Fruit fly (Drosophila melanogaster) whole organism, embryonic: ENCODE data around the gene CG8281.

Experiments
- Abd-B ChIP-seq: fragments of 200-800 bp; sonication (Bioruptor generic); optimal IDR thresholded peaks from 2 replicates; lab custom pipeline; 2018; ENCODE audit warnings: missing biosample characterization, mild to moderate bottlenecking, missing genetic modification characterization, moderate library complexity
- Atf-2 ChIP-seq: fragments of 200-800 bp; sonication (Bioruptor generic); optimal IDR thresholded peaks from 2 replicates; lab custom pipeline; 2016; ENCODE audit warnings: missing biosample characterization, missing genetic modification characterization
- Bteb2 ChIP-seq: fragments of 200-800 bp; sonication (Bioruptor generic); optimal IDR thresholded peaks from 2 replicates; lab custom pipeline; 2016; ENCODE audit warnings: missing biosample characterization, missing genetic modification characterization
- CG10654 ChIP-seq: fragments of 200-800 bp; sonication (Bioruptor generic); optimal IDR thresholded peaks from 2 replicates; lab custom pipeline; 2016; ENCODE audit warnings: missing biosample characterization, missing genetic modification characterization
- CG11560 ChIP-seq: fragments of 200-800 bp; sonication (Bioruptor generic); IDR thresholded peaks from 3 replicates; pipeline ENCODE4 v1.3.6; 2022; ENCODE audit warnings: missing biosample characterization, missing genetic modification characterization
- CG11696 ChIP-seq: fragments of 200-800 bp; sonication (Bioruptor generic); IDR thresholded peaks from 2 replicates; pipeline ENCODE4 v1.3.6; 2022; ENCODE audit warnings: missing biosample characterization, missing genetic modification characterization
- CG12236 ChIP-seq: fragments of 200-800 bp; sonication (Bioruptor generic); optimal IDR thresholded peaks from 2 replicates; lab custom pipeline; 2016; ENCODE audit warnings: missing biosample characterization, missing genetic modification characterization
- CG12744 ChIP-seq: fragments of 200-800 bp; sonication (Bioruptor generic); optimal IDR thresholded peaks from 2 replicates; lab custom pipeline; 2016; ENCODE audit warnings: missing biosample characterization, missing genetic modification characterization
- CG15479 ChIP-seq: fragments of 200-800 bp; sonication (Bioruptor generic); optimal IDR thresholded peaks from 3 replicates; lab custom pipeline; 2019; ENCODE audit warnings: missing biosample characterization, mild to moderate bottlenecking, missing genetic modification characterization, moderate library complexity
- CG15514 ChIP-seq: fragments of 200-800 bp; sonication (Bioruptor generic); optimal IDR thresholded peaks from 3 replicates; lab custom pipeline; 2017; ENCODE audit warnings: missing biosample characterization, missing genetic modification characterization, mild to moderate bottlenecking, moderate library complexity, missing genetic modification reagents
- CG16813 ChIP-seq: fragments of 200-800 bp; sonication (Bioruptor generic); IDR thresholded peaks from 3 replicates; pipeline ENCODE4 v1.3.6; 2022; ENCODE audit warnings: missing biosample characterization, missing genetic modification characterization; ENCODE audit not compliant: partially characterized antibody
- CG17568 ChIP-seq: fragments of 200-800 bp; sonication (Bioruptor generic); optimal IDR thresholded peaks from 2 replicates; lab custom pipeline; 2018; ENCODE audit warnings: missing biosample characterization, mild to moderate bottlenecking, missing genetic modification characterization, moderate library complexity
- CG2199 ChIP-seq: fragments of 200-800 bp; sonication (Bioruptor generic); IDR thresholded peaks from 3 replicates; pipeline ENCODE4 v1.3.6; 2022; ENCODE audit warnings: missing biosample characterization, missing genetic modification characterization
- CG30431 ChIP-seq: fragments of 200-800 bp; sonication (Bioruptor generic); optimal IDR thresholded peaks from 2 replicates; lab custom pipeline; 2017; ENCODE audit warnings: missing biosample characterization, missing genetic modification characterization
- CG3281 ChIP-seq: fragments of 200-800 bp; sonication (Bioruptor generic); optimal IDR thresholded peaks from 3 replicates; lab custom pipeline; 2017; ENCODE audit warnings: missing biosample characterization, mild to moderate bottlenecking, missing genetic modification characterization
- CG3407 ChIP-seq: fragments of 200-800 bp; sonication (Bioruptor generic); optimal IDR thresholded peaks from 2 replicates; lab custom pipeline; 2018; ENCODE audit warnings: missing biosample characterization, mild to moderate bottlenecking, missing genetic modification characterization
- CG34422 ChIP-seq: fragments of 200-800 bp; sonication (Bioruptor generic); IDR thresholded peaks from 3 replicates; pipeline ENCODE4 v1.3.6; 2022; ENCODE audit warnings: missing biosample characterization, missing genetic modification characterization
- CG4328 ChIP-seq: fragments of 200-800 bp; sonication (Bioruptor generic); optimal IDR thresholded peaks from 3 replicates; lab custom pipeline; 2017; ENCODE audit warnings: missing biosample characterization, missing genetic modification reagents, missing genetic modification characterization
- CG5245 ChIP-seq: fragments of 200-800 bp; sonication (Bioruptor generic); optimal IDR thresholded peaks from 3 replicates; lab custom pipeline; 2016; ENCODE audit warnings: missing biosample characterization, missing genetic modification characterization
- CG7372 ChIP-seq: fragments of 200-800 bp; sonication (Bioruptor generic); IDR thresholded peaks from 2 replicates; pipeline ENCODE4 v1.3.6; 2022; ENCODE audit warnings: missing biosample characterization, missing genetic modification characterization
- CG7928 ChIP-seq: fragments of 200-800 bp; sonication (Bioruptor generic); optimal IDR thresholded peaks from 2 replicates; lab custom pipeline; 2017; ENCODE audit warnings: missing biosample characterization, mild to moderate bottlenecking, missing genetic modification characterization
- CG7963 ChIP-seq: fragments of 200-800 bp; sonication (Bioruptor generic); IDR thresholded peaks from 3 replicates; pipeline ENCODE4 v1.3.6; 2022; ENCODE audit warnings: missing biosample characterization, missing genetic modification characterization; ENCODE audit not compliant: partially characterized antibody
- CG8388 ChIP-seq: fragments of 200-800 bp; sonication (Bioruptor generic); optimal IDR thresholded peaks from 2 replicates; lab custom pipeline; 2019; ENCODE audit warnings: missing biosample characterization, mild to moderate bottlenecking, missing genetic modification characterization, moderate library complexity
- CG9817 ChIP-seq: fragments of 200-800 bp; sonication (Bioruptor generic); optimal IDR thresholded peaks from 2 replicates; lab custom pipeline; 2018; ENCODE audit warnings: missing biosample characterization, mild to moderate bottlenecking, missing genetic modification characterization, moderate library complexity
- Camta ChIP-seq: fragments of 200-800 bp; sonication (Bioruptor generic); optimal IDR thresholded peaks from 2 replicates; lab custom pipeline; 2016; ENCODE audit warnings: missing biosample characterization, missing genetic modification characterization
- Dbx ChIP-seq: fragments of 200-800 bp; sonication (Bioruptor generic); IDR thresholded peaks from 3 replicates; pipeline ENCODE4 v1.3.6; 2022; ENCODE audit warnings: missing biosample characterization, missing genetic modification characterization
- Gug ChIP-seq: fragments of 200-800 bp; sonication (Bioruptor generic); IDR thresholded peaks from 4 replicates; pipeline ENCODE4 v1.3.6; 2022; ENCODE audit warnings: missing biosample characterization, missing genetic modification characterization
- Hand ChIP-seq: fragments of 200-800 bp; sonication (Bioruptor generic); optimal IDR thresholded peaks from 2 replicates; lab custom pipeline; 2017; ENCODE audit warnings: mild to moderate bottlenecking, missing biosample characterization, missing genetic modification reagents, missing genetic modification characterization
- Hr39 ChIP-seq: fragments of >200 bp; optimal IDR thresholded peaks from 2 replicates; lab custom pipeline; 2017
- Hsf ChIP-seq: fragments of 200-800 bp; sonication (Bioruptor generic); optimal IDR thresholded peaks from 3 replicates; lab custom pipeline; 2016; ENCODE audit warnings: missing biosample characterization, missing genetic modification characterization
- Optix ChIP-seq: fragments of 200-800 bp; sonication (Bioruptor generic); IDR thresholded peaks from 3 replicates; pipeline ENCODE4 v1.3.6; 2022; ENCODE audit warnings: missing biosample characterization, missing genetic modification characterization
- PHDP ChIP-seq: fragments of 200-800 bp; sonication (Bioruptor generic); optimal IDR thresholded peaks from 3 replicates; lab custom pipeline; 2018; ENCODE audit warnings: missing biosample characterization, mild to moderate bottlenecking, missing genetic modification characterization, moderate library complexity
- Ptx1 ChIP-seq: fragments of 200-800 bp; sonication (Bioruptor generic); IDR thresholded peaks from 2 replicates; pipeline ENCODE4 v1.3.6; 2022; ENCODE audit warnings: missing biosample characterization, missing genetic modification characterization
- Rx ChIP-seq: fragments of 200-800 bp; sonication (Bioruptor generic); IDR thresholded peaks from 2 replicates; pipeline ENCODE4 v1.3.6; 2022; ENCODE audit warnings: missing biosample characterization, missing genetic modification characterization
- Side ChIP-seq: fragments of 200-800 bp; sonication (Bioruptor generic); optimal IDR thresholded peaks from 2 replicates; lab custom pipeline; 2016; ENCODE audit warnings: missing biosample characterization, missing genetic modification characterization
- chn ChIP-seq: fragments of 200-800 bp; sonication (Bioruptor generic); optimal IDR thresholded peaks from 2 replicates; lab custom pipeline; 2016; ENCODE audit warnings: missing biosample characterization, missing genetic modification characterization
- en ChIP-seq: fragments of 200-800 bp; sonication (Bioruptor generic); optimal IDR thresholded peaks from 2 replicates; lab custom pipeline; 2016; ENCODE audit warnings: missing biosample characterization, missing genetic modification characterization
- fd64A ChIP-seq: fragments of 200-800 bp; sonication (Bioruptor generic); optimal IDR thresholded peaks from 3 replicates; lab custom pipeline; 2018; ENCODE audit warnings: missing biosample characterization, mild to moderate bottlenecking, missing genetic modification characterization
- gce ChIP-seq: fragments of 200-800 bp; sonication (Bioruptor generic); IDR thresholded peaks from 3 replicates; pipeline ENCODE4 v1.3.6; 2022; ENCODE audit warnings: missing biosample characterization, missing genetic modification characterization
- gsb ChIP-seq: fragments of 200-800 bp; sonication (Bioruptor generic); IDR thresholded peaks from 2 replicates; pipeline ENCODE4 v1.3.6; 2022; ENCODE audit warnings: missing biosample characterization, missing genetic modification characterization
- nerfin-1 ChIP-seq: fragments of 200-800 bp; sonication (Bioruptor generic); optimal IDR thresholded peaks from 3 replicates; lab custom pipeline; 2019; ENCODE audit warnings: missing biosample characterization, mild to moderate bottlenecking, missing genetic modification characterization, moderate library complexity
- odd ChIP-seq: fragments of 200-800 bp; sonication (Bioruptor generic); optimal IDR thresholded peaks from 2 replicates; lab custom pipeline; 2017; ENCODE audit warnings: missing biosample characterization, mild to moderate bottlenecking, missing genetic modification characterization
- org-1 ChIP-seq: fragments of 200-800 bp; sonication (Bioruptor generic); optimal IDR thresholded peaks from 2 replicates; lab custom pipeline; 2017; ENCODE audit warnings: missing biosample characterization, missing genetic modification characterization
- pho ChIP-seq: fragments of 200-800 bp; sonication (Bioruptor generic); optimal IDR thresholded peaks from 2 replicates; lab custom pipeline; 2016; ENCODE audit warnings: missing biosample characterization, missing genetic modification characterization
- ro ChIP-seq: fragments of 200-800 bp; sonication (Bioruptor generic); IDR thresholded peaks from 2 replicates; pipeline ENCODE4 v1.3.6; 2022; ENCODE audit warnings: missing biosample characterization, missing genetic modification characterization
- sisA ChIP-seq: fragments of 200-800 bp; sonication (Bioruptor generic); IDR thresholded peaks from 2 replicates; pipeline ENCODE4 v1.3.6; 2022; ENCODE audit warnings: missing biosample characterization, missing genetic modification characterization
- slbo ChIP-seq: fragments of 200-800 bp; sonication (Bioruptor generic); IDR thresholded peaks from 2 replicates; pipeline ENCODE4 v1.3.6; 2022; ENCODE audit warnings: missing biosample characterization, missing genetic modification characterization
- ttk ChIP-seq: fragments of 200-800 bp; sonication (Bioruptor generic); IDR thresholded peaks from 2 replicates; pipeline ENCODE4 v2.1.2; 2022; ENCODE audit warnings: missing biosample characterization, missing genetic modification characterization
- vvl ChIP-seq: fragments of 200-800 bp; sonication (Bioruptor generic); IDR thresholded peaks from 2 replicates; pipeline ENCODE4 v1.3.6; 2022; ENCODE audit warnings: missing biosample characterization, missing genetic modification characterization
- yki ChIP-seq: fragments of >200 bp; optimal IDR thresholded peaks from 3 replicates; lab custom pipeline; 2018
- zf30C ChIP-seq: fragments of 200-800 bp; sonication (Bioruptor generic); optimal IDR thresholded peaks from 3 replicates; lab custom pipeline; 2018; ENCODE audit warnings: missing biosample characterization, mild to moderate bottlenecking, missing genetic modification characterization

Gene CG8281

dm6 chr3L:7911765-7912556 is at the start of gene CG8281, which contains the start of gene pbl:
TSS of gene CG8281 (plus strand) at chr3L:7912463.
TSS of gene pbl (minus strand) at chr3L:7911954.
- TF ChIP-seq CG5245, result no peak
- TF ChIP-seq Dbx, result 0 out of 3 replicates have a peak, but pooled peaks have one; percentile 54
- no peak for TF ChIP-seq ttk (GFP tag; lab: Robert Waterston, UW)
- TF ChIP-seq Hand, result no peak
- TF ChIP-seq CG11560 (tag; lab: Robert Waterston, UW), result 0 out of 3 replicates have a peak, but pooled peaks have one; percentile 16
- TF ChIP-seq Gug (GFP tag; lab: Robert Waterston, UW), result no peak
- no peak for TF ChIP-seq CG12236 (GFP tag; lab: Kevin White, UChicago)
- TF ChIP-seq CG11696 (GFP tag; lab: Robert Waterston, UW), result peak; percentile 36; the same call in 1 of the 2 replicates
- peak; percentile 8 for TF ChIP-seq nerfin-1 (tag; lab: Kevin White, UChicago)
- peak; percentile 79 for TF ChIP-seq CG15514 (GFP tag; lab: Kevin White, UChicago)
- peak; percentile 75 for TF ChIP-seq CG16813
- TF ChIP-seq CG3281 (GFP tag; lab: Kevin White, UChicago), result peak; percentile 52
- TF ChIP-seq vvl (GFP tag; lab: Robert Waterston, UW), result peak; percentile 57; the same call in 1 of the 2 replicates
- peak; percentile 31 for TF ChIP-seq pho
- TF ChIP-seq CG34422 (GFP tag; lab: Robert Waterston, UW), result 0 out of 3 replicates have a peak, but pooled peaks have one; percentile 36
- no peak for TF ChIP-seq Bteb2 (GFP tag; lab: Kevin White, UChicago)
- TF ChIP-seq CG3407 (GFP tag; lab: Kevin White, UChicago), result no peak
- no peak for TF ChIP-seq CG30431 (GFP tag; lab: Kevin White, UChicago)
- no peak for TF ChIP-seq Optix (GFP tag; lab: Robert Waterston, UW)
- no peak for TF ChIP-seq Side
- TF ChIP-seq en (GFP tag; lab: Kevin White, UChicago), result no peak
- no peak for TF ChIP-seq yki (lab: Kevin White, UChicago)
- peak; percentile 46 for TF ChIP-seq Ptx1 (GFP tag; lab: Robert Waterston, UW)
- no peak for TF ChIP-seq CG8388 (GFP tag; lab: Kevin White, UChicago)
- TF ChIP-seq org-1 (GFP tag; lab: Kevin White, UChicago), result no peak
- TF ChIP-seq odd (GFP tag; lab: Kevin White, UChicago), result no peak
- TF ChIP-seq CG12744 (GFP tag; lab: Kevin White, UChicago), result no peak
- no peak for TF ChIP-seq gce
- peak; percentile 45 for TF ChIP-seq Rx (GFP tag; lab: Robert Waterston, UW)
- peak; percentile 35 for TF ChIP-seq chn
- TF ChIP-seq gsb (GFP tag; lab: Robert Waterston, UW), result no peak
- TF ChIP-seq Hr39 (lab: Kevin White, UChicago), result no peak
- TF ChIP-seq zf30C (GFP tag; lab: Kevin White, UChicago), result no peak
- peak; percentile 34 for TF ChIP-seq Abd-B (GFP tag; lab: Kevin White, UChicago)
- no peak for TF ChIP-seq CG10654 (GFP tag; lab: Kevin White, UChicago)
- TF ChIP-seq PHDP, result peak; percentile 66
- peak; percentile 34 for TF ChIP-seq CG7928 (GFP tag; lab: Kevin White, UChicago)
- TF ChIP-seq slbo (GFP tag; lab: Robert Waterston, UW), result peak; percentile 55; the same call in 1 of the 2 replicates
- no peak for TF ChIP-seq ro (GFP tag; lab: Robert Waterston, UW)
- no peak for TF ChIP-seq CG15479
- TF ChIP-seq Hsf (GFP tag; lab: Kevin White, UChicago), result peak; percentile 56
- peak; percentile 24 for TF ChIP-seq Camta (GFP tag; lab: Kevin White, UChicago)
- no peak for TF ChIP-seq CG7372 (GFP tag; lab: Robert Waterston, UW)
- 0 out of 3 replicates have a peak, but pooled peaks have one; percentile 65 for TF ChIP-seq CG2199 (GFP tag; lab: Robert Waterston, UW)
- TF ChIP-seq fd64A (GFP tag; lab: Kevin White, UChicago), result no peak
- TF ChIP-seq Atf-2, result no peak
- TF ChIP-seq CG9817 (tag; lab: Kevin White, UChicago), result peak; percentile 53
- peak; percentile 46 for TF ChIP-seq CG17568 (GFP tag; lab: Kevin White, UChicago)
- no peak for TF ChIP-seq sisA
- TF ChIP-seq CG4328 (GFP tag; lab: Kevin White, UChicago), result peak; percentile 44
- peak; percentile 67; the same call in 2 of the 3 replicates for TF ChIP-seq CG7963 (GFP tag; lab: Robert Waterston, UW)
